Worm (Caenorhabditis elegans): Measurements from ENCODE around the gene daf-28.

The daf-28 gene

ce11 chrV:19829225-19829624 lies 14.3 kb downstream of the daf-28 start:
- TF ChIP-seq F49E8.2 (tag; optimal IDR thresholded peaks at IDR 0.05; ENCODE audit: insufficient read depth) (no peak), attf-5 (GFP tag; optimal IDR thresholded peaks at IDR 0.05) (no peak), K11D2.4 (GFP tag; IDR thresholded peaks at IDR 0.05) (no peak), egrh-3 (GFP tag; IDR thresholded peaks at IDR 0.05) (no peak), sptf-2 (GFP tag; optimal IDR thresholded peaks at IDR 0.05) (no peak), madf-3 (GFP tag; IDR thresholded peaks at IDR 0.05) (no peak), him-1 (tag; optimal IDR thresholded peaks at IDR 0.05) (no peak), somi-1 (GFP tag; optimal IDR thresholded peaks at IDR 0.05) (no peak), lir-1 (GFP tag; conservative IDR thresholded peaks at IDR 0.05) (no peak), nfya-2 (GFP tag; IDR thresholded peaks at IDR 0.05) (no peak), gei-17 (GFP tag; optimal IDR thresholded peaks at IDR 0.05) (no peak), madf-10 (tag; optimal IDR thresholded peaks at IDR 0.05) (no peak), ceh-91 (GFP tag; IDR thresholded peaks at IDR 0.05) (no peak), bed-1 (GFP tag; IDR thresholded peaks at IDR 0.05) (no peak), egl-18 (GFP tag; IDR thresholded peaks at IDR 0.05) (no peak), akir-1 (GFP tag; optimal IDR thresholded peaks at IDR 0.05) (no peak), F37B4.10 (GFP tag; IDR thresholded peaks at IDR 0.05) (no peak)

- TF ChIP-seq Y79H2A.3 (GFP tag; conservative IDR thresholded peaks at IDR 0.05) = no peak
Observed at ce11 chrV:19830815-19831214, 15.9 kb downstream of the daf-28 start, which contains the start of gene pcp-4. TSS of gene pcp-4 (minus strand) at chrV:19831011.

ce11 chrV:19831588-19831987 lies 16.7 kb downstream of the daf-28 start:
- TF ChIP-seq attf-5 (GFP tag; optimal IDR thresholded peaks at IDR 0.05) (no peak), aptf-3 (GFP tag; IDR thresholded peaks at IDR 0.05) (no peak), tbp1 (GFP tag; optimal IDR thresholded peaks at IDR 0.05) (no peak), lsy-27 (tag; optimal IDR thresholded peaks at IDR 0.05; ENCODE audit: borderline replicate concordance, insufficient read depth) (no peak), mxl-1 (tag; optimal IDR thresholded peaks at IDR 0.05) (no peak)

DNA sequence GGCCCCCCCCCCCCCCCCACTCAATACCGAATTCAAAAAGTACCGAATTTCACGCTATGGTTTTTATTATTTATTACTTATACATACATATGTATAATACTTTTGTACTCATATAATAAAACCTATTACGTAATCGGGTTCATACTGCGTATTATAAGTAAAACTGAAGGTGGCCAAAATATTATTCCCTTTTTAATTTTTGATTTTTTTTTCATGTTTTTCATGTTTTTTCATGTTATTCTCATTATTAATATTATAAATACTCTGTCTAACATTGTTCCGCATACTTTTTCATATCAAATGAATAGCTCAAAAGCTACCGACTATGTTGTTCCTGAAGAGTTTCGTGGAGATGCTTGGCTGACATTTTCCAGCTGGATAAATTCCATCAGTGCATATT lies 21.2 kb downstream of the daf-28 start, which contains the start of gene srw-38:
TSS of gene srw-38 (plus strand) at position 301 of the 400 bp plus-strand sequence.
- TF ChIP-seq somi-1 (GFP tag; optimal IDR thresholded peaks at IDR 0.05) (no peak), F39B2.1 (GFP tag; IDR thresholded peaks at IDR 0.05) (no peak), aptf-2 (GFP tag; conservative IDR thresholded peaks at IDR 0.05) (no peak), hlh-12 (tag; optimal IDR thresholded peaks at IDR 0.05) (no peak), attf-5 (GFP tag; optimal IDR thresholded peaks at IDR 0.05) (no peak), ZK185.1 (tag; optimal IDR thresholded peaks at IDR 0.05; ENCODE audit: poor library complexity, severe bottlenecking) (no peak), F23B12.7 (tag; optimal IDR thresholded peaks at IDR 0.05; ENCODE audit: insufficient read depth) (no peak), hmg-1.2 (GFP tag; IDR thresholded peaks at IDR 0.05) (no peak), ceh-58 (GFP tag; IDR thresholded peaks at IDR 0.05) (no peak)

- TF ChIP-seq lin-35 (GFP tag; optimal IDR thresholded peaks at IDR 0.05) (no peak), nhr-80 (tag; optimal IDR thresholded peaks at IDR 0.05) (peak; percentile 53)
Observed at ce11 chrV:19845927-19846845, 31.3 kb downstream of the daf-28 start, which contains the start of gene Y116F11B.6. TSS of gene Y116F11B.6 (minus strand) at chrV:19845977.
